Worm (Caenorhabditis elegans) whole organism, early embryonic: ENCODE measurements around the gene Y38F2AR.10.

Experiments used
- F13C5.2 ChIP-seq: sonication (generic microtip); optimal IDR thresholded peaks from 2 replicates; lab custom pipeline; 2017; ENCODE audit warnings: mild to moderate bottlenecking, missing genetic modification characterization, inconsistent platforms, missing compliant biosample characterization
- ceh-13 ChIP-seq: fragments of 200-800 bp; sonication (Bioruptor generic); optimal IDR thresholded peaks from 2 replicates; lab custom pipeline; 2018; ENCODE audit warnings: mild to moderate bottlenecking, missing genetic modification characterization, missing compliant biosample characterization
- hmg-4 ChIP-seq: fragments of 200-800 bp; sonication (Bioruptor generic); optimal IDR thresholded peaks from 2 replicates; lab custom pipeline; 2018; ENCODE audit warnings: mild to moderate bottlenecking, missing genetic modification characterization, missing compliant biosample characterization

DNA sequence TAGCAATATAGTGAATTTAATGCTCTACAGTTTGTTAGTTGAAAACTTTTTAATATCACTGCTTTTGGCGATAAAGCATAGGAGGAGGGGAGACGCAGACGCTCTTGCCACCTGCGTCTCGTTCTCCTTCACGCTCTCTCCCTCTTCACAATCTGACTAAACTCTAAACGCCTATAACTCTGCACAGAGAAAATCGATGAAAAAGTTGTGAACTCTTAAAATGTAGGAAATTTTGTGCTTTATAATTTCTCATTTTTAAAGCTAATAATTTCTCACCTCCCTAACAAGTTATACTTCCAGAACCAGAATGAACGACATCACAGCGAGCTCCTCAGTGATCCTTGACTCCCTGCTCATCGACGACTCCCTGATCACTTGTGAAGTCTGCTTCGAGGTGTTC, 33.4 kb upstream of the Y38F2AR.10 start, which contains the start of gene C45G7.4:
- TF ChIP-seq hmg-4 (no peak), F13C5.2 (tag; lab: Kevin White, UChicago) (no peak), ceh-13 (no peak)
